Fruit fly (Drosophila melanogaster) whole organism, embryonic: ENCODE results near the gene Set2.
A peak's percentile ranks its signal among the peaks of the same experiment; 100 is the strongest.

Experiments
- Asciz ChIP-seq: fragments of 200-800 bp; sonication (Bioruptor generic); optimal IDR thresholded peaks from 2 replicates; lab custom pipeline; 2017; ENCODE audit warnings: missing biosample characterization, mild to moderate bottlenecking, missing genetic modification characterization, missing genetic modification reagents
- Atf6 ChIP-seq: fragments of 200-800 bp; sonication (Bioruptor generic); IDR thresholded peaks from 2 replicates; pipeline ENCODE4 v1.3.6; 2022; ENCODE audit warnings: missing biosample characterization, missing genetic modification characterization
- CG10209 ChIP-seq: fragments of 200-800 bp; sonication (Bioruptor generic); optimal IDR thresholded peaks from 3 replicates; lab custom pipeline; 2017; ENCODE audit warnings: missing biosample characterization, mild to moderate bottlenecking, missing genetic modification characterization, missing genetic modification reagents
- CG10267 ChIP-seq: fragments of 200-800 bp; sonication (Bioruptor generic); optimal IDR thresholded peaks from 2 replicates; lab custom pipeline; 2018; ENCODE audit warnings: missing biosample characterization, mild to moderate bottlenecking, missing genetic modification characterization, moderate library complexity
- CG13424 ChIP-seq: fragments of 200-800 bp; sonication (Bioruptor generic); optimal IDR thresholded peaks from 2 replicates; lab custom pipeline; 2019; ENCODE audit warnings: missing biosample characterization, mild to moderate bottlenecking, missing genetic modification characterization, moderate library complexity
- CG13624 ChIP-seq: fragments of 200-800 bp; sonication (Bioruptor generic); optimal IDR thresholded peaks from 2 replicates; lab custom pipeline; 2016; ENCODE audit warnings: missing biosample characterization, missing genetic modification characterization
- CG15269 ChIP-seq: fragments of 200-800 bp; sonication (Bioruptor generic); optimal IDR thresholded peaks from 2 replicates; lab custom pipeline; 2018; ENCODE audit warnings: missing biosample characterization, mild to moderate bottlenecking, missing genetic modification characterization, moderate library complexity
- CG17612 ChIP-seq: fragments of 200-800 bp; sonication (Bioruptor generic); IDR thresholded peaks from 2 replicates; pipeline ENCODE4 v1.3.6; 2022; ENCODE audit warnings: missing biosample characterization, missing genetic modification characterization
- CG17829 ChIP-seq: fragments of 200-800 bp; optimal IDR thresholded peaks from 2 replicates; lab custom pipeline; 2019; ENCODE audit warnings: missing biosample characterization, mild to moderate bottlenecking, missing genetic modification characterization, moderate library complexity
- CG18599 ChIP-seq: fragments of 200-800 bp; sonication (Bioruptor generic); optimal IDR thresholded peaks from 3 replicates; lab custom pipeline; 2017; ENCODE audit warnings: missing biosample characterization, missing genetic modification characterization, mild to moderate bottlenecking, moderate library complexity, missing genetic modification reagents
- CG18619 ChIP-seq: fragments of 200-800 bp; sonication (Bioruptor generic); optimal IDR thresholded peaks from 3 replicates; lab custom pipeline; 2017; ENCODE audit warnings: missing biosample characterization, mild to moderate bottlenecking, missing genetic modification characterization
- CG2116 ChIP-seq: fragments of 200-800 bp; sonication (Bioruptor generic); optimal IDR thresholded peaks from 3 replicates; lab custom pipeline; 2018; ENCODE audit warnings: missing biosample characterization, mild to moderate bottlenecking, missing genetic modification characterization
- CG3995 ChIP-seq: fragments of 200-800 bp; sonication (Bioruptor generic); optimal IDR thresholded peaks from 3 replicates; lab custom pipeline; 2016; ENCODE audit warnings: missing biosample characterization, missing genetic modification characterization
- CG4424 ChIP-seq: fragments of 200-800 bp; sonication (Bioruptor generic); optimal IDR thresholded peaks from 3 replicates; lab custom pipeline; 2016; ENCODE audit warnings: missing biosample characterization, missing genetic modification characterization
- CG8089 ChIP-seq: fragments of 200-800 bp; sonication (Bioruptor generic); optimal IDR thresholded peaks from 3 replicates; lab custom pipeline; 2016; ENCODE audit warnings: missing biosample characterization, missing genetic modification characterization
- CG8290 ChIP-seq, 3 experiments: fragments of 200-800 bp; sonication (Bioruptor generic); optimal IDR thresholded peaks; 2 replicates each; lab custom pipeline; 2016 to 2019; ENCODE audit warnings: missing biosample characterization in 3 of 3, missing genetic modification characterization in 3 of 3, mild to moderate bottlenecking in 2 of 3, moderate library complexity in 1 of 3
- Camta ChIP-seq: fragments of 200-800 bp; sonication (Bioruptor generic); optimal IDR thresholded peaks from 2 replicates; lab custom pipeline; 2016; ENCODE audit warnings: missing biosample characterization, missing genetic modification characterization
- CrebB ChIP-seq: fragments of 200-800 bp; sonication (Bioruptor generic); optimal IDR thresholded peaks from 3 replicates; lab custom pipeline; 2018; ENCODE audit warnings: missing biosample characterization, mild to moderate bottlenecking, missing genetic modification characterization
- E2f1 ChIP-seq: fragments of 200-800 bp; sonication (Bioruptor generic); IDR thresholded peaks from 2 replicates; pipeline ENCODE4 v1.3.6; 2022; ENCODE audit warnings: missing biosample characterization, missing genetic modification characterization
- Ets65A ChIP-seq: fragments of 200-800 bp; sonication (Bioruptor generic); peaks from one replicate; lab custom pipeline; 2016; ENCODE audit warnings: missing biosample characterization, missing genetic modification characterization
- Fer2 ChIP-seq: fragments of 200-800 bp; sonication (Bioruptor generic); optimal IDR thresholded peaks from 2 replicates; lab custom pipeline; 2018; ENCODE audit warnings: missing biosample characterization, mild to moderate bottlenecking, missing genetic modification characterization, moderate library complexity
- Fer3 ChIP-seq: fragments of 200-800 bp; sonication (Bioruptor generic); optimal IDR thresholded peaks from 2 replicates; lab custom pipeline; 2018; ENCODE audit warnings: missing biosample characterization, mild to moderate bottlenecking, missing genetic modification characterization, moderate library complexity
- HHEX ChIP-seq: fragments of 200-800 bp; sonication (Bioruptor generic); optimal IDR thresholded peaks from 3 replicates; lab custom pipeline; 2017; ENCODE audit warnings: missing biosample characterization, mild to moderate bottlenecking, missing genetic modification characterization, missing genetic modification reagents
- HLHmδ ChIP-seq: fragments of 200-800 bp; sonication (Bioruptor generic); optimal IDR thresholded peaks from 2 replicates; lab custom pipeline; 2018; ENCODE audit warnings: missing biosample characterization, mild to moderate bottlenecking, missing genetic modification characterization, moderate library complexity
- Hr3 ChIP-seq: fragments of 200-800 bp; sonication (Bioruptor generic); optimal IDR thresholded peaks from 3 replicates; lab custom pipeline; 2016; ENCODE audit warnings: missing biosample characterization, missing genetic modification characterization
- Hsf ChIP-seq: fragments of 200-800 bp; sonication (Bioruptor generic); optimal IDR thresholded peaks from 3 replicates; lab custom pipeline; 2016; ENCODE audit warnings: missing biosample characterization, missing genetic modification characterization
- MESR4 ChIP-seq: fragments of 200-800 bp; sonication (Bioruptor generic); optimal IDR thresholded peaks from 2 replicates; lab custom pipeline; 2018; ENCODE audit warnings: missing biosample characterization, mild to moderate bottlenecking, missing genetic modification characterization, moderate library complexity
- NfI ChIP-seq: fragments of 200-800 bp; sonication (Bioruptor generic); optimal IDR thresholded peaks from 3 replicates; lab custom pipeline; 2018; ENCODE audit warnings: missing biosample characterization, mild to moderate bottlenecking, missing genetic modification characterization, moderate library complexity
- Oli ChIP-seq: fragments of 200-800 bp; sonication (Bioruptor generic); optimal IDR thresholded peaks from 2 replicates; lab custom pipeline; 2018; ENCODE audit warnings: missing biosample characterization, mild to moderate bottlenecking, missing genetic modification characterization, moderate library complexity
- Opbp ChIP-seq: fragments of 200-800 bp; sonication (Bioruptor generic); IDR thresholded peaks from 3 replicates; pipeline ENCODE4 v1.3.6; 2022; ENCODE audit warnings: missing biosample characterization, missing genetic modification characterization; ENCODE audit not compliant: partially characterized antibody
- Rx ChIP-seq: fragments of 200-800 bp; sonication (Bioruptor generic); IDR thresholded peaks from 2 replicates; pipeline ENCODE4 v1.3.6; 2022; ENCODE audit warnings: missing biosample characterization, missing genetic modification characterization
- Ssrp ChIP-seq: fragments of 200-800 bp; sonication (Bioruptor generic); optimal IDR thresholded peaks from 2 replicates; lab custom pipeline; 2018; ENCODE audit warnings: missing biosample characterization, mild to moderate bottlenecking, missing genetic modification characterization, moderate library complexity
- Xbp1 ChIP-seq: fragments of 200-800 bp; sonication (Bioruptor generic); optimal IDR thresholded peaks from 3 replicates; lab custom pipeline; 2016; ENCODE audit warnings: missing biosample characterization, mild to moderate bottlenecking, missing genetic modification characterization
- Xrp1 ChIP-seq: fragments of 200-800 bp; sonication (Bioruptor generic); IDR thresholded peaks from 2 replicates; pipeline ENCODE4 v1.3.6; 2022; ENCODE audit warnings: missing biosample characterization, missing genetic modification characterization
- caup ChIP-seq: fragments of 200-800 bp; sonication (Bioruptor generic); optimal IDR thresholded peaks from 3 replicates; lab custom pipeline; 2017; ENCODE audit warnings: missing biosample characterization, mild to moderate bottlenecking, missing genetic modification characterization, moderate library complexity; ENCODE audit not compliant: severe bottlenecking
- chn ChIP-seq: fragments of 200-800 bp; sonication (Bioruptor generic); optimal IDR thresholded peaks from 2 replicates; lab custom pipeline; 2016; ENCODE audit warnings: missing biosample characterization, missing genetic modification characterization
- ems ChIP-seq: fragments of 200-800 bp; sonication (Bioruptor generic); optimal IDR thresholded peaks from 3 replicates; lab custom pipeline; 2016; ENCODE audit warnings: missing biosample characterization, missing genetic modification characterization
- fd96Cb ChIP-seq: fragments of 200-800 bp; sonication (Bioruptor generic); optimal IDR thresholded peaks from 2 replicates; lab custom pipeline; 2018; ENCODE audit warnings: missing biosample characterization, mild to moderate bottlenecking, missing genetic modification characterization, moderate library complexity
- kah ChIP-seq: fragments of 200-800 bp; sonication (Bioruptor generic); optimal IDR thresholded peaks from 2 replicates; lab custom pipeline; 2018; ENCODE audit warnings: missing biosample characterization, mild to moderate bottlenecking, missing genetic modification characterization
- lbe ChIP-seq: fragments of 200-800 bp; sonication (Bioruptor generic); optimal IDR thresholded peaks from 2 replicates; lab custom pipeline; 2016; ENCODE audit warnings: missing biosample characterization, mild to moderate bottlenecking, missing genetic modification characterization
- lola ChIP-seq, 3 experiments: fragments of >200 bp in 2 of 3; fragments of 200-800 bp in 1 of 3; sonication (Bioruptor generic) in 1 of 3; optimal IDR thresholded peaks; 2 replicates each; lab custom pipeline; 2017 to 2019; ENCODE audit warnings: missing biosample characterization in 3 of 3, missing genetic modification characterization in 3 of 3, mild to moderate bottlenecking in 1 of 3, moderate library complexity in 1 of 3
- mirr ChIP-seq: fragments of 200-800 bp; sonication (Bioruptor generic); optimal IDR thresholded peaks from 3 replicates; lab custom pipeline; 2018; ENCODE audit warnings: missing biosample characterization, mild to moderate bottlenecking, missing genetic modification characterization
- nerfin-2 ChIP-seq: fragments of 200-800 bp; sonication (Bioruptor generic); IDR thresholded peaks from 2 replicates; pipeline ENCODE4 v1.3.6; 2022; ENCODE audit warnings: missing biosample characterization, missing genetic modification characterization; ENCODE audit not compliant: partially characterized antibody
- pfk ChIP-seq: fragments of 200-800 bp; sonication (Bioruptor generic); optimal IDR thresholded peaks from 2 replicates; lab custom pipeline; 2018; ENCODE audit warnings: missing biosample characterization, mild to moderate bottlenecking, missing genetic modification characterization, moderate library complexity
- prd ChIP-seq, 3 experiments: fragments of >200 bp in 2 of 3; fragments of 200-800 bp in 1 of 3; sonication (Bioruptor generic) in 1 of 3; optimal IDR thresholded peaks in 2 of 3; IDR thresholded peaks in 1 of 3; 2 replicates in 2 of 3; 3 replicates in 1 of 3; pipeline versions ENCODE4 v1.3.6 to Lab custom; 2017 to 2022; ENCODE audit warnings: missing biosample characterization in 1 of 3, missing genetic modification characterization in 1 of 3
- sens ChIP-seq: fragments of 200-800 bp; sonication (Bioruptor generic); peaks from one replicate; lab custom pipeline; 2016; ENCODE audit warnings: missing biosample characterization, missing genetic modification characterization
- zen ChIP-seq: fragments of 200-800 bp; sonication (Bioruptor generic); optimal IDR thresholded peaks from 3 replicates; lab custom pipeline; 2018; ENCODE audit warnings: missing biosample characterization, mild to moderate bottlenecking, missing genetic modification characterization, moderate library complexity
- zen2 ChIP-seq: fragments of 200-800 bp; sonication (Bioruptor generic); IDR thresholded peaks from 3 replicates; pipeline ENCODE4 v1.3.6; 2022; ENCODE audit warnings: missing biosample characterization, missing genetic modification characterization; ENCODE audit not compliant: partially characterized antibody

Gene Set2

dm6 chrX:13383770-13384169, 29.3 kb upstream of the Set2 start (continued):
- TF ChIP-seq CG8290 (GFP tag; optimal IDR thresholded peaks at IDR 0.05; lab: Kevin White, UChicago) (no peak), CG8290 (tag; optimal IDR thresholded peaks at IDR 0.05; lab: Kevin White, UChicago) (peak in 1 of 2 experiments; percentile 88), Camta (GFP tag; lab: Kevin White, UChicago) (peak; percentile 36), zen2 (GFP tag; lab: Robert Waterston, UW) (no peak), Xbp1 (peak; percentile 69), lola (GFP tag; optimal IDR thresholded peaks at IDR 0.05; lab: Kevin White, UChicago) (no peak), CG4424 (GFP tag; lab: Kevin White, UChicago) (peak; percentile 49), CG18599 (GFP tag; lab: Kevin White, UChicago) (peak; percentile 39), CG17612 (no peak), pfk (GFP tag; lab: Kevin White, UChicago) (peak; percentile 11), HLHmδ (GFP tag; lab: Kevin White, UChicago) (peak; percentile 57), E2f1 (peak; percentile 51), kah (peak; percentile 17), CG8089 (peak; percentile 12), mirr (GFP tag; lab: Kevin White, UChicago) (peak; percentile 62), Fer2 (no peak), Rx (GFP tag; lab: Robert Waterston, UW) (no peak; the same call in 1 of the 2 replicates), caup (GFP tag; lab: Kevin White, UChicago) (peak; percentile 56), MESR4 (GFP tag; lab: Kevin White, UChicago) (peak; percentile 32), CG17829 (tag; lab: Kevin White, UChicago) (peak; percentile 17), fd96Cb (tag; lab: Kevin White, UChicago) (no peak), CG3995 (no peak), Atf6 (GFP tag; lab: Robert Waterston, UW) (peak; percentile 62), CrebB (tag; lab: Kevin White, UChicago) (no peak), ems (GFP tag; lab: Kevin White, UChicago) (peak; percentile 38), prd (optimal IDR thresholded peaks at IDR 0.05; lab: Kevin White, UChicago) (no peak), prd (GFP tag; IDR thresholded peaks at IDR 0.05; lab: Robert Waterston, UW) (peak; percentile 65), lbe (GFP tag; lab: Kevin White, UChicago) (peak; percentile 35), Xrp1 (peak; percentile 34), Oli (peak; percentile 4), HHEX (peak; percentile 40), Hr3 (GFP tag; lab: Kevin White, UChicago) (peak; percentile 27), Ssrp (tag; lab: Kevin White, UChicago) (no peak), Asciz (GFP tag; lab: Kevin White, UChicago) (peak; percentile 5), CG13624 (GFP tag; lab: Kevin White, UChicago) (peak; percentile 70), Fer3 (tag; lab: Kevin White, UChicago) (peak; percentile 32), CG2116 (GFP tag; lab: Kevin White, UChicago) (peak; percentile 10), CG10209 (GFP tag; lab: Kevin White, UChicago) (peak; percentile 27), CG10267 (tag; lab: Kevin White, UChicago) (peak; percentile 19), CG18619 (GFP tag; lab: Kevin White, UChicago) (peak; percentile 12), sens (GFP tag; lab: Kevin White, UChicago) (peak; percentile 93), Opbp (GFP tag; lab: Robert Waterston, UW) (peak; percentile 56; the same call in 1 of the 3 replicates), CG15269 (peak; percentile 53), zen (tag; lab: Kevin White, UChicago) (no peak), Ets65A (GFP tag; lab: Kevin White, UChicago) (peak; percentile 91), NfI (peak; percentile 50), CG13424 (peak; percentile 19), Hsf (peak; percentile 57), chn (GFP tag; lab: Kevin White, UChicago) (peak; percentile 56), nerfin-2 (GFP tag; lab: Robert Waterston, UW) (no peak)
